Worm (Caenorhabditis elegans) whole organism, L4 larva: ENCODE measurements around the gene K03H6.4.
A peak's percentile ranks its signal among the peaks of the same experiment; 100 is the strongest.

Source experiments
- T20F7.1 ChIP-seq: fragments of 200-800 bp; sonication (Bioruptor generic); optimal IDR thresholded peaks from 2 replicates; lab custom pipeline; 2018; ENCODE audit warnings: mild to moderate bottlenecking, missing genetic modification characterization, missing compliant biosample characterization
- Y48G9A.11 ChIP-seq: fragments of 200-800 bp; sonication (Bioruptor generic); IDR thresholded peaks from 2 replicates; pipeline ENCODE4 v1.3.6; 2022; ENCODE audit warnings: missing genetic modification reagents, missing genetic modification characterization, missing compliant biosample characterization
- Y5F2A.4 ChIP-seq: fragments of 200-800 bp; sonication (Bioruptor generic); optimal IDR thresholded peaks from 2 replicates; lab custom pipeline; 2018; ENCODE audit warnings: mild to moderate bottlenecking, missing genetic modification characterization, missing compliant biosample characterization
- ZK546.5 ChIP-seq, 2 experiments: sonication (generic microtip); optimal IDR thresholded peaks; 2 replicates each; lab custom pipeline; 2017; ENCODE audit warnings: missing biosample characterization in 2 of 2, missing genetic modification characterization in 2 of 2
- aha-1 ChIP-seq: fragments of 150-350 bp; peaks from one replicate; lab custom pipeline; 2014; ENCODE audit warnings: missing biosample characterization, missing genetic modification characterization
- arid-1 ChIP-seq: fragments of 200-800 bp; sonication (Bioruptor generic); conservative IDR thresholded peaks from 2 replicates; pipeline ENCODE4 v1.3.6; 2022; ENCODE audit warnings: missing genetic modification reagents, missing genetic modification characterization, missing compliant biosample characterization
- ceh-20 ChIP-seq: fragments of 200-800 bp; sonication (Bioruptor generic); IDR thresholded peaks from 2 replicates; pipeline ENCODE4 v1.3.6; 2022; ENCODE audit warnings: missing genetic modification reagents, missing genetic modification characterization, missing compliant biosample characterization
- ctbp-1 ChIP-seq: fragments of 200-800 bp; sonication (Bioruptor generic); IDR thresholded peaks from 2 replicates; pipeline ENCODE4 v1.3.6; 2022; ENCODE audit warnings: missing genetic modification reagents, missing genetic modification characterization, missing compliant biosample characterization
- daf-16 ChIP-seq, 3 experiments: sonication (generic microtip); optimal IDR thresholded peaks; 2 replicates each; lab custom pipeline; 2016 to 2017; ENCODE audit warnings: missing genetic modification characterization in 3 of 3, missing genetic modification reagents in 3 of 3, mild to moderate bottlenecking in 2 of 3, missing compliant biosample characterization in 2 of 3, missing biosample characterization in 1 of 3, moderate library complexity in 1 of 3
- dmd-6 ChIP-seq: fragments of 200-800 bp; sonication (Bioruptor generic); IDR thresholded peaks from 2 replicates; pipeline ENCODE4 v1.3.6; 2022; ENCODE audit warnings: missing genetic modification reagents, missing genetic modification characterization, missing compliant biosample characterization
- dve-1 ChIP-seq: sonication (generic microtip); optimal IDR thresholded peaks from 2 replicates; lab custom pipeline; 2017; ENCODE audit warnings: antibody characterized with exemption, mild to moderate bottlenecking, missing genetic modification characterization, missing compliant biosample characterization; ENCODE audit not compliant: insufficient read depth
- hlh-11 ChIP-seq: fragments of 200-800 bp; sonication (Bioruptor generic); optimal IDR thresholded peaks from 2 replicates; lab custom pipeline; 2018; ENCODE audit warnings: mild to moderate bottlenecking, missing genetic modification characterization, missing compliant biosample characterization
- jun-1 ChIP-seq: fragments of 150-350 bp; optimal IDR thresholded peaks from 2 replicates; lab custom pipeline; 2014; ENCODE audit warnings: missing biosample characterization, missing genetic modification reagents, missing genetic modification characterization
- lin-15B ChIP-seq: fragments of 150-350 bp; sonication (generic microtip); optimal IDR thresholded peaks from 3 replicates; lab custom pipeline; 2014; ENCODE audit warnings: missing biosample characterization, missing genetic modification characterization
- lsy-2 ChIP-seq, 2 experiments: fragments of 150-350 bp in 1 of 2; sonication (generic microtip) in 1 of 2; optimal IDR thresholded peaks; 2 replicates each; lab custom pipeline; 2014 to 2017; ENCODE audit warnings: missing biosample characterization in 2 of 2, missing genetic modification characterization in 2 of 2
- mxl-3 ChIP-seq: fragments of 200-800 bp; sonication (Bioruptor generic); optimal IDR thresholded peaks from 2 replicates; lab custom pipeline; 2018; ENCODE audit warnings: mild to moderate bottlenecking, missing genetic modification characterization, missing compliant biosample characterization
- nhr-102 ChIP-seq: sonication (generic microtip); optimal IDR thresholded peaks from 2 replicates; lab custom pipeline; 2016; ENCODE audit warnings: mild to moderate bottlenecking, missing genetic modification characterization, moderate library complexity, missing compliant biosample characterization
- nhr-28 ChIP-seq: fragments of 150-350 bp; optimal IDR thresholded peaks from 2 replicates; lab custom pipeline; 2014; ENCODE audit warnings: missing biosample characterization, missing genetic modification characterization
- nhr-42 ChIP-seq: fragments of 200-800 bp; sonication (Bioruptor generic); IDR thresholded peaks from 2 replicates; pipeline ENCODE4 v1.3.6; 2022; ENCODE audit warnings: missing genetic modification characterization, missing compliant biosample characterization
- nhr-77 ChIP-seq: fragments of 150-350 bp; optimal IDR thresholded peaks from 2 replicates; lab custom pipeline; 2014; ENCODE audit warnings: missing biosample characterization, missing genetic modification characterization
- pqm-1 ChIP-seq: sonication (generic microtip); optimal IDR thresholded peaks from 2 replicates; lab custom pipeline; 2017; ENCODE audit warnings: missing biosample characterization, missing genetic modification characterization
- rbr-2 ChIP-seq: sonication (generic microtip); optimal IDR thresholded peaks from 2 replicates; lab custom pipeline; 2016; ENCODE audit warnings: missing genotype, missing genetic modification characterization, missing compliant biosample characterization
- sdz-12 ChIP-seq: fragments of 200-800 bp; sonication (Bioruptor generic); optimal IDR thresholded peaks from 2 replicates; lab custom pipeline; 2018; ENCODE audit warnings: mild to moderate bottlenecking, missing genetic modification characterization, missing compliant biosample characterization
- set-16 ChIP-seq: fragments of 200-800 bp; sonication (Bioruptor generic); IDR thresholded peaks from 2 replicates; pipeline ENCODE4 v1.3.6; 2022; ENCODE audit warnings: missing genetic modification reagents, missing genetic modification characterization, missing compliant biosample characterization
- spr-1 ChIP-seq: sonication (generic microtip); optimal IDR thresholded peaks from 2 replicates; lab custom pipeline; 2016; ENCODE audit warnings: mild to moderate bottlenecking, missing genetic modification characterization, missing compliant biosample characterization
- spr-3 ChIP-seq: fragments of 200-800 bp; sonication (Bioruptor generic); optimal IDR thresholded peaks from 2 replicates; lab custom pipeline; 2018; ENCODE audit warnings: mild to moderate bottlenecking, missing genetic modification characterization, missing compliant biosample characterization
- unc-62 ChIP-seq, 3 experiments: fragments of 150-350 bp in 1 of 3; sonication (generic microtip); optimal IDR thresholded peaks in 2 of 3; peaks in 1 of 3; 1 replicate in 1 of 3; 2 replicates in 2 of 3; lab custom pipeline; 2014 to 2017; ENCODE audit warnings: missing biosample characterization in 3 of 3, missing genetic modification characterization in 3 of 3, missing genetic modification reagents in 3 of 3, missing genotype in 1 of 3
- zfp-3 ChIP-seq: fragments of 200-800 bp; sonication (Bioruptor generic); conservative IDR thresholded peaks from 2 replicates; pipeline ENCODE4 v1.3.6; 2022; ENCODE audit warnings: missing genetic modification reagents, missing genetic modification characterization, missing compliant biosample characterization
- ztf-11 ChIP-seq: fragments of 150-350 bp; optimal IDR thresholded peaks from 2 replicates; lab custom pipeline; 2014; ENCODE audit warnings: missing biosample characterization, missing genetic modification characterization
- ztf-7 ChIP-seq: fragments of 150-350 bp; optimal IDR thresholded peaks from 2 replicates; lab custom pipeline; 2014; ENCODE audit warnings: missing biosample characterization, missing genetic modification characterization

Gene K03H6.4

ce11 chrIV:1555021-1555720 is 34.0 kb upstream of the K03H6.4 start, which contains the start of gene C34H4.1:
Gene C34H4.1 (plus strand): TSS chrIV:1555579.
- TF ChIP-seq mxl-3 (GFP tag; lab: Kevin White, UChicago) (no peak), nhr-77 (tag; lab: Kevin White, UChicago) (peak; percentile 21), ceh-20 (GFP tag; lab: Robert Waterston, UW) (no peak), unc-62 (GFP tag; optimal IDR thresholded peaks at IDR 0.05 in 1 of 2; lab: Kevin White, UChicago) (peak in 1 of 2 experiments; percentile 82), unc-62 (tag; optimal IDR thresholded peaks at IDR 0.05; lab: Kevin White, UChicago) (no peak), nhr-42 (no peak), hlh-11 (tag; lab: Kevin White, UChicago) (peak; percentile 19), set-16 (GFP tag; lab: Robert Waterston, UW) (peak; percentile 28; the same call in 1 of the 2 replicates), ztf-11 (no peak), daf-16 (GFP tag; optimal IDR thresholded peaks at IDR 0.05; lab: Kevin White, UChicago) (no peak), daf-16 (tag; optimal IDR thresholded peaks at IDR 0.05; lab: Kevin White, UChicago) (peak; percentile 46), T20F7.1 (GFP tag; lab: Kevin White, UChicago) (no peak), lin-15B (no peak), dve-1 (tag; lab: Kevin White, UChicago) (peak; percentile 5), pqm-1 (tag; lab: Kevin White, UChicago) (peak; percentile 66), aha-1 (tag; lab: Kevin White, UChicago) (peak; percentile 53), spr-1 (tag; lab: Kevin White, UChicago) (no peak), nhr-28 (tag; lab: Kevin White, UChicago) (peak; percentile 49), dmd-6 (GFP tag; lab: Robert Waterston, UW) (peak; percentile 50; the same call in 1 of the 2 replicates), jun-1 (tag; lab: Kevin White, UChicago) (no peak)

DNA sequence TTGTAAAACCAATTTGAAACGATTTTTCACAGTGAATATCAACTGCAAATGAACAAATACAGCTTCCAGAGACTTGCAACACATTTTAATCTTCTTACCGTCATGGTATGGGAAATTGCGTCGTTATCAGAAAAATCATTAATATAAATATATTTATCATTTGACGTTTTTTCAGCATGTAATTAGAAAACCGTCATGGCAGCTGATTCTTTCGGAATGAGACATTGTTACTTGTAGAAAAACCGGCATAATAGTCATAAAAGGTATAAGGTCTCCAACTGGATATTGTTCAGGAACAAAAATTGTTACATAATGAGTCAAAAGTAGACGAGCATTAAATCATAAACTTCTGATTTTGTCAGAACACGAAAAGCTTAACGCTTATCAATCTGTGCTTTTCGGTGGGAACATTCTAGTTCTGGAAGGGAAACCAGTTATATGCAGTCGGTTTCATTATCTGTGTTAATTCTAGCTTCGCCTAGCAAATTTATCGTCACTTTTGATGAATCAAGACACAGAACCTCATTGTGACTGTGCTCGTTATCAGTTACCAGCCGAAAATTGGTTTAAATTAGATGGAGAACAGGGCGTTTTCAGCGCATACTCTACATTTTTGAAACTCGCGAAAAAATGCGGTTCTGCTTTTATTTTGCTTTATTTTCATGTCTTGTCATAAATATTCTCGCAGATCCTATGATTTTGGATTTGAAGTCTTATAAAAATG is 32.2 kb upstream of the K03H6.4 start, which contains the start of gene C34H4.2:
Gene C34H4.2 (plus strand): TSS at position 558 of the 724 bp plus-strand sequence.
- peak; percentile 62 for TF ChIP-seq nhr-28 (tag; lab: Kevin White, UChicago)
- no peak for TF ChIP-seq ctbp-1 (GFP tag; lab: Robert Waterston, UW)
- TF ChIP-seq Y5F2A.4: no peak
- peak; percentile 44 for TF ChIP-seq pqm-1 (tag; lab: Kevin White, UChicago)
- TF ChIP-seq dmd-6 (GFP tag; lab: Robert Waterston, UW): peak; percentile 11; the same call in 1 of the 2 replicates
- no peak for TF ChIP-seq rbr-2 (tag; lab: Kevin White, UChicago)
- peak; percentile 1 for TF ChIP-seq hlh-11 (tag; lab: Kevin White, UChicago)

- TF ChIP-seq pqm-1 (tag; lab: Kevin White, UChicago) (peak; percentile 56), nhr-28 (tag; lab: Kevin White, UChicago) (peak; percentile 9), rbr-2 (tag; lab: Kevin White, UChicago) (no peak), zfp-3 (GFP tag; lab: Robert Waterston, UW) (no peak), nhr-102 (tag; lab: Kevin White, UChicago) (no peak), daf-16 (GFP tag; optimal IDR thresholded peaks at IDR 0.05; lab: Kevin White, UChicago) (no peak), daf-16 (tag; optimal IDR thresholded peaks at IDR 0.05; lab: Kevin White, UChicago) (peak; percentile 6), sdz-12 (GFP tag; lab: Kevin White, UChicago) (no peak), Y48G9A.11 (GFP tag; lab: Robert Waterston, UW) (no peak), lsy-2 (tag; optimal IDR thresholded peaks at IDR 0.05; lab: Kevin White, UChicago) (no peak)
These were observed 29.5 kb upstream of the K03H6.4 start, which contains the start of gene tag-244 for ce11 chrIV:1550578-1550977. Gene tag-244 (plus strand): TSS chrIV:1550878.

ce11 chrIV:1550131-1550530 is 29.0 kb upstream of the K03H6.4 start, which contains the start of gene C34H4.5:
Gene C34H4.5 (minus strand): TSS chrIV:1550231.
- TF ChIP-seq ztf-7 (no peak), arid-1 (GFP tag; lab: Robert Waterston, UW) (no peak), spr-3 (GFP tag; lab: Kevin White, UChicago) (no peak), ZK546.5 (tag; optimal IDR thresholded peaks at IDR 0.05; lab: Kevin White, UChicago) (no peak), rbr-2 (tag; lab: Kevin White, UChicago) (no peak)
- TF ChIP-seq, all 104 proteins: peak for 0
